Fruit fly (Drosophila melanogaster) whole organism, embryonic: ENCODE data around the gene Awh.

ENCODE experiments used
- Asciz ChIP-seq: fragments of 200-800 bp; sonication (Bioruptor generic); optimal IDR thresholded peaks from 2 replicates; lab custom pipeline; 2017; ENCODE audit warnings: missing biosample characterization, mild to moderate bottlenecking, missing genetic modification characterization, missing genetic modification reagents
- CG10209 ChIP-seq: fragments of 200-800 bp; sonication (Bioruptor generic); optimal IDR thresholded peaks from 3 replicates; lab custom pipeline; 2017; ENCODE audit warnings: missing biosample characterization, mild to moderate bottlenecking, missing genetic modification characterization, missing genetic modification reagents
- CG10959 ChIP-seq: fragments of 200-800 bp; sonication (Bioruptor generic); IDR thresholded peaks from 2 replicates; pipeline ENCODE4 v1.3.6; 2022; ENCODE audit warnings: missing biosample characterization, missing genetic modification characterization
- CG10979 ChIP-seq: fragments of 200-800 bp; sonication (Bioruptor generic); optimal IDR thresholded peaks from 2 replicates; lab custom pipeline; 2018; ENCODE audit warnings: missing biosample characterization, mild to moderate bottlenecking, missing genetic modification characterization, moderate library complexity
- CG11398 ChIP-seq: fragments of 200-800 bp; sonication (Bioruptor generic); optimal IDR thresholded peaks from 2 replicates; lab custom pipeline; 2016; ENCODE audit warnings: missing biosample characterization, missing genetic modification characterization
- CG11504 ChIP-seq: fragments of 200-800 bp; sonication (Bioruptor generic); optimal IDR thresholded peaks from 3 replicates; lab custom pipeline; 2019; ENCODE audit warnings: missing biosample characterization, mild to moderate bottlenecking, missing genetic modification characterization, moderate library complexity
- CG12659 ChIP-seq: fragments of 200-800 bp; sonication (Bioruptor generic); optimal IDR thresholded peaks from 3 replicates; lab custom pipeline; 2017; ENCODE audit warnings: mild to moderate bottlenecking, missing biosample characterization, missing genetic modification reagents, missing genetic modification characterization
- CG12744 ChIP-seq: fragments of 200-800 bp; sonication (Bioruptor generic); optimal IDR thresholded peaks from 2 replicates; lab custom pipeline; 2016; ENCODE audit warnings: missing biosample characterization, missing genetic modification characterization
- CG15073 ChIP-seq: fragments of 200-800 bp; sonication (Bioruptor generic); optimal IDR thresholded peaks from 2 replicates; lab custom pipeline; 2016; ENCODE audit warnings: missing biosample characterization, missing genetic modification characterization
- CG1529 ChIP-seq: fragments of 200-800 bp; sonication (Bioruptor generic); optimal IDR thresholded peaks from 3 replicates; lab custom pipeline; 2018; ENCODE audit warnings: missing biosample characterization, missing genetic modification characterization
- CG15514 ChIP-seq: fragments of 200-800 bp; sonication (Bioruptor generic); optimal IDR thresholded peaks from 3 replicates; lab custom pipeline; 2017; ENCODE audit warnings: missing biosample characterization, missing genetic modification characterization, mild to moderate bottlenecking, moderate library complexity, missing genetic modification reagents
- CG1602 ChIP-seq: fragments of 200-800 bp; sonication (Bioruptor generic); optimal IDR thresholded peaks from 3 replicates; lab custom pipeline; 2016; ENCODE audit warnings: missing biosample characterization, missing genetic modification characterization
- CG16779 ChIP-seq: fragments of 200-800 bp; sonication (Bioruptor generic); IDR thresholded peaks from 2 replicates; pipeline ENCODE4 v1.3.6; 2022; ENCODE audit warnings: missing biosample characterization, missing genetic modification characterization
- CG2712 ChIP-seq: fragments of 200-800 bp; optimal IDR thresholded peaks from 3 replicates; lab custom pipeline; 2019; ENCODE audit warnings: missing biosample characterization, mild to moderate bottlenecking, missing genetic modification characterization, moderate library complexity
- CG2875 ChIP-seq: fragments of 200-800 bp; sonication (Bioruptor generic); optimal IDR thresholded peaks from 2 replicates; lab custom pipeline; 2017; ENCODE audit warnings: missing biosample characterization, mild to moderate bottlenecking, missing genetic modification characterization, missing genetic modification reagents
- CG34376 ChIP-seq: fragments of 200-800 bp; sonication (Bioruptor generic); optimal IDR thresholded peaks from 2 replicates; lab custom pipeline; 2018; ENCODE audit warnings: missing biosample characterization, mild to moderate bottlenecking, missing genetic modification characterization
- CG7556 ChIP-seq: fragments of 200-800 bp; sonication (Bioruptor generic); optimal IDR thresholded peaks from 2 replicates; lab custom pipeline; 2017; ENCODE audit warnings: missing biosample characterization, mild to moderate bottlenecking, missing genetic modification characterization
- CG7786 ChIP-seq: fragments of 200-800 bp; sonication (Bioruptor generic); optimal IDR thresholded peaks from 2 replicates; lab custom pipeline; 2016; ENCODE audit warnings: missing biosample characterization, missing genetic modification characterization
- CG9609 ChIP-seq: fragments of 200-800 bp; sonication (Bioruptor generic); optimal IDR thresholded peaks from 3 replicates; lab custom pipeline; 2016; ENCODE audit warnings: missing biosample characterization, missing genetic modification characterization
- CG9817 ChIP-seq: fragments of 200-800 bp; sonication (Bioruptor generic); optimal IDR thresholded peaks from 2 replicates; lab custom pipeline; 2018; ENCODE audit warnings: missing biosample characterization, mild to moderate bottlenecking, missing genetic modification characterization, moderate library complexity
- Dad ChIP-seq: fragments of 200-800 bp; sonication (Bioruptor generic); optimal IDR thresholded peaks from 3 replicates; lab custom pipeline; 2016; ENCODE audit warnings: missing biosample characterization, missing genetic modification characterization
- GATAe ChIP-seq: fragments of 200-800 bp; sonication (Bioruptor generic); conservative IDR thresholded peaks from 2 replicates; pipeline ENCODE4 v1.3.6; 2022; ENCODE audit warnings: missing biosample characterization, missing genetic modification characterization
- HmgZ ChIP-seq: fragments of 200-800 bp; sonication (Bioruptor generic); optimal IDR thresholded peaks from 2 replicates; lab custom pipeline; 2018; ENCODE audit warnings: missing biosample characterization, mild to moderate bottlenecking, missing genetic modification characterization
- Jarid2 ChIP-seq: fragments of 200-800 bp; sonication (Bioruptor generic); optimal IDR thresholded peaks from 3 replicates; lab custom pipeline; 2017; ENCODE audit warnings: mild to moderate bottlenecking, missing biosample characterization, missing genetic modification reagents, missing genetic modification characterization
- Med ChIP-seq: fragments of 200-800 bp; sonication (Bioruptor generic); peaks from one replicate; lab custom pipeline; 2016; ENCODE audit warnings: missing biosample characterization, missing genetic modification characterization, mild to moderate bottlenecking, inconsistent platforms, moderate library complexity
- Nf-YA ChIP-seq: fragments of 200-800 bp; sonication (Bioruptor generic); IDR thresholded peaks from 2 replicates; pipeline ENCODE4 v1.3.6; 2022; ENCODE audit warnings: missing biosample characterization, missing genetic modification characterization
- Rx ChIP-seq: fragments of 200-800 bp; sonication (Bioruptor generic); IDR thresholded peaks from 2 replicates; pipeline ENCODE4 v1.3.6; 2022; ENCODE audit warnings: missing biosample characterization, missing genetic modification characterization
- Six4 ChIP-seq: fragments of 200-800 bp; sonication (Bioruptor generic); optimal IDR thresholded peaks from 2 replicates; lab custom pipeline; 2016; ENCODE audit warnings: missing biosample characterization, missing genetic modification characterization
- Sry-β ChIP-seq: fragments of 200-800 bp; sonication (Bioruptor generic); optimal IDR thresholded peaks from 2 replicates; lab custom pipeline; 2018; ENCODE audit warnings: missing biosample characterization, mild to moderate bottlenecking, missing genetic modification characterization, moderate library complexity
- ara ChIP-seq: fragments of 200-800 bp; sonication (Bioruptor generic); IDR thresholded peaks from 2 replicates; pipeline ENCODE4 v1.3.6; 2022; ENCODE audit warnings: missing biosample characterization, missing genetic modification characterization
- bcd ChIP-seq: fragments of 200-800 bp; sonication (Bioruptor generic); optimal IDR thresholded peaks from 2 replicates; lab custom pipeline; 2017; ENCODE audit warnings: missing biosample characterization, mild to moderate bottlenecking, missing genetic modification characterization
- caup ChIP-seq: fragments of 200-800 bp; sonication (Bioruptor generic); optimal IDR thresholded peaks from 3 replicates; lab custom pipeline; 2017; ENCODE audit warnings: missing biosample characterization, mild to moderate bottlenecking, missing genetic modification characterization, moderate library complexity; ENCODE audit not compliant: severe bottlenecking
- cg ChIP-seq: fragments of 200-800 bp; sonication (Bioruptor generic); optimal IDR thresholded peaks from 3 replicates; lab custom pipeline; 2019; ENCODE audit warnings: missing biosample characterization, mild to moderate bottlenecking, missing genetic modification characterization, moderate library complexity
- dati ChIP-seq: fragments of 200-800 bp; sonication (Bioruptor generic); IDR thresholded peaks from 2 replicates; pipeline ENCODE4 v1.3.6; 2022; ENCODE audit warnings: missing biosample characterization, missing genetic modification characterization
- dimm ChIP-seq: fragments of 200-800 bp; sonication (Bioruptor generic); IDR thresholded peaks from 2 replicates; pipeline ENCODE4 v1.3.6; 2022; ENCODE audit warnings: missing biosample characterization, missing genetic modification characterization
- dysf ChIP-seq: fragments of 200-800 bp; sonication (Bioruptor generic); IDR thresholded peaks from 3 replicates; pipeline ENCODE4 v1.3.6; 2022; ENCODE audit warnings: missing biosample characterization, missing genetic modification characterization
- fd102C ChIP-seq: fragments of 200-800 bp; sonication (Bioruptor generic); optimal IDR thresholded peaks from 2 replicates; lab custom pipeline; 2018; ENCODE audit warnings: missing biosample characterization, mild to moderate bottlenecking, missing genetic modification characterization, moderate library complexity
- kay ChIP-seq: fragments of 200-800 bp; sonication (Bioruptor generic); optimal IDR thresholded peaks from 2 replicates; lab custom pipeline; 2016; ENCODE audit warnings: missing biosample characterization, missing genetic modification characterization
- lab ChIP-seq: fragments of 200-800 bp; sonication (Bioruptor generic); optimal IDR thresholded peaks from 3 replicates; lab custom pipeline; 2017; ENCODE audit warnings: missing biosample characterization, missing genetic modification characterization, mild to moderate bottlenecking, moderate library complexity, missing genetic modification reagents
- lola ChIP-seq, 3 experiments: fragments of >200 bp in 2 of 3; fragments of 200-800 bp in 1 of 3; sonication (Bioruptor generic) in 1 of 3; optimal IDR thresholded peaks; 2 replicates each; lab custom pipeline; 2017 to 2019; ENCODE audit warnings: missing biosample characterization in 3 of 3, missing genetic modification characterization in 3 of 3, mild to moderate bottlenecking in 1 of 3, moderate library complexity in 1 of 3
- maf-S ChIP-seq: fragments of 200-800 bp; sonication (Bioruptor generic); optimal IDR thresholded peaks from 2 replicates; lab custom pipeline; 2016; ENCODE audit warnings: missing biosample characterization, missing genetic modification characterization
- nerfin-1 ChIP-seq: fragments of 200-800 bp; sonication (Bioruptor generic); optimal IDR thresholded peaks from 3 replicates; lab custom pipeline; 2019; ENCODE audit warnings: missing biosample characterization, mild to moderate bottlenecking, missing genetic modification characterization, moderate library complexity
- pzg ChIP-seq: fragments of 200-800 bp; sonication (Bioruptor generic); optimal IDR thresholded peaks from 3 replicates; lab custom pipeline; 2018; ENCODE audit warnings: missing biosample characterization, mild to moderate bottlenecking, missing genetic modification characterization, moderate library complexity
- ranshi ChIP-seq: fragments of 200-800 bp; sonication (Bioruptor generic); IDR thresholded peaks from 2 replicates; pipeline ENCODE4 v1.3.6; 2022; ENCODE audit warnings: missing biosample characterization, missing genetic modification characterization
- sim ChIP-seq: fragments of 200-800 bp; sonication (Bioruptor generic); IDR thresholded peaks from 2 replicates; pipeline ENCODE4 v1.3.6; 2022; ENCODE audit warnings: missing biosample characterization, missing genetic modification characterization
- ssp ChIP-seq: fragments of 200-800 bp; sonication (Bioruptor generic); IDR thresholded peaks from 2 replicates; pipeline ENCODE4 v1.3.6; 2022; ENCODE audit warnings: missing biosample characterization, missing genetic modification characterization
- trem ChIP-seq: fragments of 200-800 bp; optimal IDR thresholded peaks from 3 replicates; lab custom pipeline; 2019; ENCODE audit warnings: missing biosample characterization, mild to moderate bottlenecking, missing genetic modification characterization, moderate library complexity
- yki ChIP-seq: fragments of >200 bp; optimal IDR thresholded peaks from 3 replicates; lab custom pipeline; 2018

Gene Awh

dm6 chr3L:3862504-3863380 lies 16.7 kb downstream of the Awh start (continued):
- TF ChIP-seq CG15073 (no peak), CG1529 (GFP tag; lab: Kevin White, UChicago) (peak; percentile 62), ara (GFP tag; lab: Robert Waterston, UW) (peak; percentile 67), CG10209 (GFP tag; lab: Kevin White, UChicago) (peak; percentile 71), CG34376 (GFP tag; lab: Kevin White, UChicago) (no peak), CG15514 (no peak), Jarid2 (GFP tag; lab: Kevin White, UChicago) (no peak), kay (GFP tag; lab: Kevin White, UChicago) (peak; percentile 32), lola (GFP tag; optimal IDR thresholded peaks at IDR 0.05; lab: Kevin White, UChicago) (peak in 1 of 3 experiments; percentile 88), CG2712 (tag; lab: Kevin White, UChicago) (peak; percentile 84), CG9817 (tag; lab: Kevin White, UChicago) (no peak), dimm (GFP tag; lab: Robert Waterston, UW) (no peak), CG9609 (peak; percentile 68), pzg (GFP tag; lab: Kevin White, UChicago) (no peak), CG11504 (peak; percentile 82), CG10959 (GFP tag; lab: Robert Waterston, UW) (peak; percentile 85), Nf-YA (GFP tag; lab: Robert Waterston, UW) (no peak), CG2875 (GFP tag; lab: Kevin White, UChicago) (peak; percentile 22), caup (peak; percentile 15), ssp (GFP tag; lab: Robert Waterston, UW) (peak; percentile 38), Six4 (peak; percentile 68), trem (peak; percentile 69), dysf (GFP tag; lab: Robert Waterston, UW) (0 out of 3 replicates have a peak, but pooled peaks have one; percentile 36), lab (GFP tag; lab: Kevin White, UChicago) (peak; percentile 37), dati (no peak), maf-S (peak; percentile 31), CG7556 (GFP tag; lab: Kevin White, UChicago) (peak; percentile 58), yki (no peak), CG10979 (peak; percentile 91), CG11398 (GFP tag; lab: Kevin White, UChicago) (peak; percentile 72), ranshi (GFP tag; lab: Robert Waterston, UW) (peak; percentile 53; the same call in 1 of the 2 replicates), Sry-β (GFP tag; lab: Kevin White, UChicago) (no peak), Dad (peak; percentile 22), GATAe (GFP tag; lab: Robert Waterston, UW) (no peak), CG16779 (GFP tag; lab: Robert Waterston, UW) (no peak), CG1602 (GFP tag; lab: Kevin White, UChicago) (peak; percentile 83), CG12659 (peak; percentile 29), CG7786 (peak; percentile 60), Rx (GFP tag; lab: Robert Waterston, UW) (no peak), cg (GFP tag; lab: Kevin White, UChicago) (peak; percentile 33), sim (GFP tag; lab: Robert Waterston, UW) (peak; percentile 37; the same call in 1 of the 2 replicates), CG12744 (peak; percentile 23), fd102C (GFP tag; lab: Kevin White, UChicago) (no peak), nerfin-1 (tag; lab: Kevin White, UChicago) (peak; percentile 62), bcd (peak; percentile 27), Asciz (peak; percentile 16), HmgZ (tag; lab: Kevin White, UChicago) (no peak), Med (GFP tag; lab: Kevin White, UChicago) (peak; percentile 92)
